Worm (Caenorhabditis elegans): ENCODE measurements around the gene ZK632.14.

Gene ZK632.14

DNA sequence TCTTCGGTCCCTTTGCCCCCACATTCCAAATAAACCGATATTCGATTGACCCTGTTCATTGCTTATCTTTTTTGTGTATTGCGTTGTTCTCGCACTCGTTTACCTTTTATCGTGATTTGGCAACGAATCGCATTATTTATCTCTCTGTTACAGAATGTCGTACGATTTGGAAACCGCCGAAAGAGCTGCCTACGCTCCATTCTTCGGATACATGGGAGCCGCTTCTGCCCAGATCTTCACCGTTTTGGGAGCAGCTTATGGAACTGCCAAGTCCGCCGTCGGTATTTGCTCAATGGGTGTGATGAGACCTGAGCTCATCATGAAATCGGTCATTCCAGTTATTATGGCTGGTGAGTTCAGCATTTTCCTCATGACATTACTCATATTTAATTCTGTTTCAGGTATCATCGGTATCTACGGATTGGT, 31.2 kb upstream of the ZK632.14 start, which contains the start of gene vha-2 (continued):
- TF ChIP-seq snpc-4 (GFP tag; optimal IDR thresholded peaks at IDR 0.05) (no peak), snpc-4 (tag; optimal IDR thresholded peaks at IDR 0.05) (peak in 1 of 4 experiments; percentile 29), ztf-25 (GFP tag; IDR thresholded peaks at IDR 0.05) (no peak), hrde-1 (tag; optimal IDR thresholded peaks at IDR 0.05; ENCODE audit: borderline replicate concordance) (peak; percentile 79), tlf-1 (GFP tag; optimal IDR thresholded peaks at IDR 0.05) (peak; percentile 76), nhr-80 (tag; optimal IDR thresholded peaks at IDR 0.05) (no peak), mel-28 (tag; optimal IDR thresholded peaks at IDR 0.05; ENCODE audit: borderline replicate concordance) (no peak), fkh-3 (tag; optimal IDR thresholded peaks at IDR 0.05) (no peak), hmg-1.2 (GFP tag; IDR thresholded peaks at IDR 0.05) (no peak; the same call in none of the 2 replicates), let-607 (tag; optimal IDR thresholded peaks at IDR 0.05) (peak in 1 of 2 experiments; percentile 30), aptf-3 (GFP tag; IDR thresholded peaks at IDR 0.05) (no peak), ztf-28 (GFP tag; IDR thresholded peaks at IDR 0.05) (no peak), zfh-2 (GFP tag; conservative IDR thresholded peaks at IDR 0.05) (peak; percentile 30; the same call in 1 of the 2 replicates), ceh-27 (GFP tag; optimal IDR thresholded peaks at IDR 0.05) (no peak), tbx-9 (tag; optimal IDR thresholded peaks at IDR 0.05; ENCODE audit: borderline replicate concordance) (no peak), unc-130 (GFP tag; optimal IDR thresholded peaks at IDR 0.05) (no peak), lin-26 (GFP tag; IDR thresholded peaks at IDR 0.05) (no peak), ceh-79 (tag; optimal IDR thresholded peaks at IDR 0.05) (peak; percentile 53), Y67H2A.10 (GFP tag; conservative IDR thresholded peaks at IDR 0.05) (no peak), ztf-18 (tag; optimal IDR thresholded peaks at IDR 0.05) (no peak), hlh-12 (tag; optimal IDR thresholded peaks at IDR 0.05) (no peak), lin-40 (tag; optimal IDR thresholded peaks at IDR 0.05) (no peak), F10E7.11 (tag; optimal IDR thresholded peaks at IDR 0.05) (no peak), rec-8 (tag; optimal IDR thresholded peaks at IDR 0.05) (no peak), pbrm-1 (GFP tag; IDR thresholded peaks at IDR 0.05) (peak; percentile 75), C17E4.6 (GFP tag; IDR thresholded peaks at IDR 0.05) (peak; percentile 22; the same call in 1 of the 2 replicates), cebp-2 (GFP tag; IDR thresholded peaks at IDR 0.05) (no peak), tbp1 (GFP tag; optimal IDR thresholded peaks at IDR 0.05) (peak; percentile 31), cebp-1 (GFP tag; IDR thresholded peaks at IDR 0.05) (no peak), cebp-1 (tag; optimal IDR thresholded peaks at IDR 0.05) (peak; percentile 42), snpc-1.1 (tag; optimal IDR thresholded peaks at IDR 0.05; ENCODE audit: insufficient read depth) (no peak), B0035.1 (tag; optimal IDR thresholded peaks at IDR 0.05) (peak; percentile 55), K11D2.4 (GFP tag; IDR thresholded peaks at IDR 0.05) (no peak), gei-17 (GFP tag; optimal IDR thresholded peaks at IDR 0.05) (no peak), F52B5.7 (tag; optimal IDR thresholded peaks at IDR 0.05) (peak; percentile 53)

DNA sequence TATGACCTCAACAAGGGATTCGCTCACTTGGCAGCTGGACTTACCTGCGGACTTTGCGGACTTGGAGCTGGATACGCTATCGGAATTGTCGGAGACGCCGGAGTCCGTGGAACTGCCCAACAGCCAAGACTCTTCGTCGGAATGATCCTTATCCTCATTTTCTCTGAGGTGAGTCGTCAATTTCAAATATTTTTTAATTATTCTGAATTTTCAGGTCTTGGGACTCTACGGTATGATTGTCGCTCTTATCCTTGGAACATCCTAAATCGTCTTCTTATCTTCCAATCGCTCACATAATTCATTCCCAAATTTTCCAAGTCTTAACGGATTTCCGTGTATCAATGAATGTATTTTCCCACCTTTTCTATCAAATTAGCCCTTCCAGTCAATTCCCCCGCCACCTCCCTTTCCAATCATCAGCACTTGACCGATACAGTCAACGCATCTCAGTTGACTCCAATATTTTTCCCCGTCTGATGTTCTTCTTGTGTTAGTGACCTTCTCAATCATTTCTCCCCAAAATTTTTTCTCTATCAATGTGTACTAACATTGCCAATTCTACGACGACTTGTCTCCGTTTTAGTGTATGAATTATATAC, 30.7 kb upstream of the ZK632.14 start, which contains the start of gene R10E11.6:
TSS of gene R10E11.6 (plus strand) at position 524 of the 599 bp plus-strand sequence.
- TF ChIP-seq F55B11.4 (tag; optimal IDR thresholded peaks at IDR 0.05; ENCODE audit: borderline replicate concordance, insufficient read depth): no peak
- TF ChIP-seq ekl-4 (GFP tag; IDR thresholded peaks at IDR 0.05): no peak
- no peak for TF ChIP-seq dpff-1 (tag; optimal IDR thresholded peaks at IDR 0.05)
- no peak for TF ChIP-seq atf-7 (tag; optimal IDR thresholded peaks at IDR 0.05)
- peak in 1 of 2 experiments; percentile 19 for TF ChIP-seq rec-8 (tag; optimal IDR thresholded peaks at IDR 0.05)
